Worm (Caenorhabditis elegans) whole organism, midembryonic: ENCODE data around the gene F20H11.1.

Experiments used
- flt-1 ChIP-seq: fragments of 200-800 bp; sonication (Bioruptor generic); IDR thresholded peaks from 2 replicates; pipeline ENCODE4 v1.3.6; 2022; ENCODE audit warnings: missing genetic modification characterization, missing compliant biosample characterization
- klf-2 ChIP-seq: fragments of 200-800 bp; sonication (Bioruptor generic); conservative IDR thresholded peaks from 2 replicates; pipeline ENCODE4 v1.3.6; 2022; ENCODE audit warnings: missing genetic modification reagents, missing genetic modification characterization, missing compliant biosample characterization
- med-1 ChIP-seq: sonication (generic microtip); optimal IDR thresholded peaks from 2 replicates; lab custom pipeline; 2017; ENCODE audit warnings: missing genetic modification characterization, mild to moderate bottlenecking, missing compliant biosample characterization, antibody characterized with exemption, missing genetic modification reagents; ENCODE audit not compliant: insufficient read depth
- ref-1 ChIP-seq: fragments of 200-800 bp; sonication (Bioruptor generic); conservative IDR thresholded peaks from 2 replicates; pipeline ENCODE4 v1.3.6; 2022; ENCODE audit warnings: missing genetic modification reagents, missing genetic modification characterization, missing compliant biosample characterization

DNA sequence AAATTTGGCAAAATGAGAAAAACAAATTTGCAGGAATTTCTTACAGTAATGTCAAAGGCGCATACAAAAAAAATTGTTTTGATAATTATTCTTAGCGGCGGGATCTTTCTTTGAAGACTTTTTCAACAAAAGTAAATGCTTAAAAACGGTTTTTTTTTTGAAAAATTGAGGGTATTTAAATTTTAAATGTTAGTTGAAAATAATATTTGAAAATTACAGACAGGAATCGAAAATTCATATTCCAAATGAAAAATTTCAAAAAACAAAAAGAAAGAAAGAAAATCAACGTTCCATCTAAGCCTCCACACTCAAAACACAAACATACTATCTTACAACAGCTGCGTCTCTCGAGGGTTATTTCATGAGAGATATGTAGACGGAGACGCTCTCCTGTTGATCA, 14.8 kb downstream of the F20H11.1 start:
- TF ChIP-seq flt-1 (GFP tag; lab: Robert Waterston, UW) (no peak), klf-2 (no peak), ref-1 (no peak), med-1 (GFP tag; lab: Kevin White, UChicago) (no peak)
